Worm (Caenorhabditis elegans) whole organism, L1 larva: Measurements from ENCODE around the gene ztf-7.

ENCODE experiments used
- C16A3.4 ChIP-seq: fragments of 150-350 bp; optimal IDR thresholded peaks from 2 replicates; lab custom pipeline; 2014; ENCODE audit warnings: missing biosample characterization, missing genetic modification characterization
- ceh-88 ChIP-seq: fragments of 200-800 bp; sonication (Bioruptor generic); IDR thresholded peaks from 2 replicates; pipeline ENCODE4 v1.3.6; 2022; ENCODE audit warnings: missing genetic modification characterization, missing compliant biosample characterization
- efl-1 ChIP-seq, 4 experiments: fragments of 150-350 bp; optimal IDR thresholded peaks in 3 of 4; peaks in 1 of 4; 1 replicate in 1 of 4; 2 replicates in 3 of 4; lab custom pipeline; 2014; ENCODE audit warnings: missing biosample characterization in 2 of 4, missing genetic modification characterization in 2 of 4, missing genetic modification reagents in 2 of 4
- efl-3 ChIP-seq: fragments of 200-800 bp; sonication (Bioruptor generic); optimal IDR thresholded peaks from 2 replicates; lab custom pipeline; 2018; ENCODE audit warnings: mild to moderate bottlenecking, missing genetic modification characterization, missing compliant biosample characterization
- elt-2 ChIP-seq: sonication (generic microtip); optimal IDR thresholded peaks from 2 replicates; lab custom pipeline; 2016; ENCODE audit warnings: missing genetic modification characterization, mild to moderate bottlenecking, inconsistent platforms, missing compliant biosample characterization, missing genetic modification reagents
- fkh-10 ChIP-seq: sonication (generic microtip); optimal IDR thresholded peaks from 2 replicates; lab custom pipeline; 2017; ENCODE audit warnings: missing biosample characterization, missing genetic modification reagents, missing genetic modification characterization
- isw-1 ChIP-seq: fragments of 200-800 bp; sonication (Bioruptor generic); IDR thresholded peaks from 2 replicates; pipeline ENCODE4 v1.3.6; 2022; ENCODE audit warnings: missing genetic modification characterization, missing compliant biosample characterization
- lin-13 ChIP-seq: fragments of 150-350 bp; optimal IDR thresholded peaks from 2 replicates; lab custom pipeline; 2014; ENCODE audit warnings: missing biosample characterization, missing genetic modification reagents, missing genetic modification characterization
- nhr-12 ChIP-seq: sonication (generic microtip); optimal IDR thresholded peaks from 2 replicates; lab custom pipeline; 2017; ENCODE audit warnings: missing biosample characterization, missing genetic modification characterization
- nhr-84 ChIP-seq: sonication (generic microtip); optimal IDR thresholded peaks from 2 replicates; lab custom pipeline; 2017; ENCODE audit warnings: missing biosample characterization, missing genetic modification characterization
- nhr-90 ChIP-seq: sonication (generic microtip); optimal IDR thresholded peaks from 2 replicates; lab custom pipeline; 2016; ENCODE audit warnings: mild to moderate bottlenecking, missing genetic modification characterization, missing compliant biosample characterization; ENCODE audit not compliant: poor library complexity
- pqm-1 ChIP-seq: sonication (generic microtip); optimal IDR thresholded peaks from 3 replicates; lab custom pipeline; 2017; ENCODE audit warnings: missing biosample characterization, missing genetic modification characterization
- skn-1 ChIP-seq: fragments of 150-350 bp; optimal IDR thresholded peaks from 2 replicates; lab custom pipeline; 2014; ENCODE audit warnings: missing biosample characterization, missing genetic modification characterization
- zag-1 ChIP-seq: fragments of 150-350 bp; optimal IDR thresholded peaks from 2 replicates; lab custom pipeline; 2014; ENCODE audit warnings: missing biosample characterization, missing genetic modification characterization

ztf-7 gene

ce11 chrV:9738077-9738705 lies 51.3 kb downstream of the ztf-7 start:
- no peak for TF ChIP-seq zag-1 (tag; lab: Kevin White, UChicago)
- TF ChIP-seq nhr-90 (tag; lab: Kevin White, UChicago) = no peak
- TF ChIP-seq elt-2 (tag; lab: Kevin White, UChicago) = peak; percentile 56
- no peak for TF ChIP-seq nhr-84 (tag; lab: Kevin White, UChicago)
- TF ChIP-seq efl-1 (optimal IDR thresholded peaks at IDR 0.05; lab: Kevin White, UChicago) = no peak
- TF ChIP-seq efl-1 (GFP tag; optimal IDR thresholded peaks at IDR 0.05 in 1 of 2; lab: Kevin White, UChicago) = peak in 1 of 2 experiments; percentile 73
- no peak for TF ChIP-seq pqm-1 (tag; lab: Kevin White, UChicago)
- no peak for TF ChIP-seq isw-1 (GFP tag; lab: Robert Waterston, UW)
- TF ChIP-seq C16A3.4 (tag; lab: Kevin White, UChicago) = no peak
- no peak for TF ChIP-seq lin-13 (GFP tag; lab: Kevin White, UChicago)

- TF ChIP-seq fkh-10 (GFP tag; lab: Kevin White, UChicago) = no peak
- no peak for TF ChIP-seq skn-1 (tag; lab: Kevin White, UChicago)
- no peak for TF ChIP-seq efl-3
- peak; percentile 26 for TF ChIP-seq elt-2 (tag; lab: Kevin White, UChicago)
- TF ChIP-seq nhr-12 = no peak
- TF ChIP-seq C16A3.4 (tag; lab: Kevin White, UChicago) = no peak
- TF ChIP-seq ceh-88 (GFP tag; lab: Robert Waterston, UW) = no peak
These were observed 52.2 kb downstream of the ztf-7 start, which contains the start of gene aqp-4 for ce11 chrV:9737287-9737686. aqp-4 (plus strand) TSS chrV:9737556.
